Worm (Caenorhabditis elegans) whole organism, L4/young adult: ENCODE results near the gene M03F8.1.

Source experiments
- W03F9.2 ChIP-seq: fragments of 150-350 bp; optimal IDR thresholded peaks from 2 replicates; lab custom pipeline; 2014; ENCODE audit warnings: missing biosample characterization, missing genetic modification characterization
- dao-5 ChIP-seq: sonication (generic microtip); optimal IDR thresholded peaks from 2 replicates; lab custom pipeline; 2016; ENCODE audit warnings: missing genotype, missing genetic modification characterization, moderate library complexity, missing compliant biosample characterization
- him-1 ChIP-seq: sonication (generic microtip); optimal IDR thresholded peaks from 2 replicates; lab custom pipeline; 2016; ENCODE audit warnings: missing genotype, missing genetic modification reagents, missing genetic modification characterization, missing compliant biosample characterization

The M03F8.1 gene

ce11 chrV:5943167-5943566, 8.1 kb upstream of the M03F8.1 start, which contains the start of gene pst-1:
Gene pst-1 (plus strand): TSS chrV:5943467.
- TF ChIP-seq W03F9.2 (tag; lab: Kevin White, UChicago) (no peak), him-1 (no peak), dao-5 (tag; lab: Kevin White, UChicago) (no peak)

ce11 chrV:5949674-5950149, 1.5 kb upstream of the M03F8.1 start:
- TF ChIP-seq dao-5 (tag; lab: Kevin White, UChicago): no peak
- TF ChIP-seq W03F9.2 (tag; lab: Kevin White, UChicago): no peak
- TF ChIP-seq him-1: no peak

DNA sequence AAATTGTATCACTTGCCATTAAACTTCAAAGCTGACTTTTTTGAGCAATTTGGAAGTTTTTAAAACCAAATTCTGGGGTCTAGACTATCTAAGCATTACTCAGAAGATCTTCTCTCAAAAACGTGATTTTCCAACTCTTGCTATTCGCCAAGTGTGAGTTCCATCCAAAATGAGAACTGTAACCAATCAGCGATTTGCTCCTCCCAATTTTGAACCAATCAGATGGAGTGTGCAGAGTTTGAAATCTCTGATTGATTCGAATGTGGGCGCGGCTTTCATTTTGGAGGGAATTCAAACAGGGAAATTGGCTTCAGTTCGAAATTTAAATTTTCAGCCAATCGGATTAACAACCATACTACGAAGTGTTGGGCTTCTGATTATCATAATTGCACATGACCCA, 1.9 kb downstream of the M03F8.1 start:
- TF ChIP-seq dao-5 (tag; lab: Kevin White, UChicago) (no peak), him-1 (no peak), W03F9.2 (tag; lab: Kevin White, UChicago) (no peak)

DNA sequence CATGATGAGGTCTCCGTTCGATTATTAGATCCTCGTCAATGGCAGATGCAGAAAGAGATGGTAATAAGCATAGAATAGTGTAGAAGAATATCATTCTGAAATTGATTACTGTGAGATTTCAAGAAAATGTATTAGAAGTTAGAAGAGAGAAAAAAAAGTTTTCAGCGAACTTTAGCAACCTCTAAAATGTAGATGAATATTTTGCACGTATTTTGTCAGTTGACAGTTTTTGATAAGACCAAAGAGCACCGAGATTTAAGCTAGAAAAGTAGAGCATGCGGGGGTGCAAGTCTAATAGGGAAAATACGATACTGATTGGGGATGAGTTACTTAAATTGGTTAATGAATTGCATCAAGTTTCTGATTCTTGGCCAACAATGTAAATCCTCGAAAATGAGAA, 3.5 kb downstream of the M03F8.1 start, which contains the start of gene M03F8.6:
TSS of gene M03F8.6 (minus strand) at position 101 of the 400 bp plus-strand sequence.
- TF ChIP-seq dao-5 (tag; lab: Kevin White, UChicago) (no peak), W03F9.2 (tag; lab: Kevin White, UChicago) (no peak), him-1 (no peak)

- TF ChIP-seq W03F9.2 (tag; lab: Kevin White, UChicago) (no peak), dao-5 (tag; lab: Kevin White, UChicago) (no peak), him-1 (no peak)
Observed at ce11 chrV:5955627-5956026, 4.4 kb downstream of the M03F8.1 start.

DNA sequence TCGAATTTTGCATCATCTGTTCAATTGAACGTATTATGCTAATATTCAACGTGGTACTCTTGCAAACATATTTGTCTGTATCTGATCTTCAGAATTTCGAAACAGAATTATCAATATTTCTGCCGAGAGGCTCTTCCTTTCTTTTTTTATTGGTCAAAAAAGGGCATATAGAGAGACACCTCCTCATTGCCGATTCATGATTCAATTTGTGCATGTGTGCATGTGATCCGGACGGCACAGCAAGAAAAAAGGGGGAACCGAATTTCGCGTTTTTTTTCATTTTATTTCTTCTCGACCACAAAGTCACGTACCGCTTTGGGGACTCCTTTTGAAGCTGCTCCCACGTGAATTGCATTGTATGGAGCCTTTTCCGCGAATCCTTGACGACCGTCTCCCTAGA, 10.3 kb downstream of the M03F8.1 start, which contains the start of gene mcp-1:
TSS of gene mcp-1 (plus strand) at position 292 of the 400 bp plus-strand sequence.
- TF ChIP-seq him-1 (no peak), W03F9.2 (tag; lab: Kevin White, UChicago) (no peak), dao-5 (tag; lab: Kevin White, UChicago) (no peak)

DNA sequence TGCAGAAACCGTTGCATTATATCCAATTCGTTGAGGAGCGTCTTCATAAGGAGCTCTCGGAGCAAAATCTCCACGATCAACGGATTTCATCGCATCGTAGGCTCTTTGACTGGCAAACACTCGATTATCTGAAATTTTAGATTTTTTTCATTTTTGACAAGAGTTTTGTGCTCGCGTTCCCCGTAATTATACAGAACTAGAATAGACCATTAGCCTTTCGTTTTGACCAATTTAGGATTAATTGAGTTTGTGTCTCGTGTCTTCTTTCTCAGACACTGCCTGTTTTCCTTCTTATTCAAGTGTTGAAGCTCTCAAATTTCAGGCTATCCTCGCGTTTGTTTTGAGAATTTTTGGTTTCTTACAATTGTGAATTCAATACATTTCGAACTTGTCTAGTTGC, 11.9 kb downstream of the M03F8.1 start:
- TF ChIP-seq dao-5 (tag; lab: Kevin White, UChicago): no peak
- TF ChIP-seq him-1: no peak
- TF ChIP-seq W03F9.2 (tag; lab: Kevin White, UChicago): no peak

DNA sequence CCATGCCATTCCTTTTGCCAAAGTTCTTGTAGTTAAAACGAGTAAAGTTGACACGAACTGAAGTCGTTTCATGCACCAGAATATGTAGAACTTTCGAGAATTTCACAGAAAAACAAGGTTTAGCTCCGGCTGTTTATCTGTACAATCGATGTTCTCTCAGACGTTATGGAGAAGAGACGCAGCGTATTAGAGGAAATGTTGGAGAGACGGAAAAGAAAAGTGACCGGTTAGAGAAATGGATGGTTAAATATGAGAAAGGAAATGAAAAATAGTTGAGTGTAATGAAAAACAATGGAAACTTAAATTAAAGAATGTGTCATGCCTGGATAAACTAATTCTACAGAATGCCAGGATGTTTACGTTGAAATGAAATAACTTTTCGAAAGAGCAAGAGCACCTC, 12.5 kb downstream of the M03F8.1 start, which contains the start of gene pcm-1:
TSS of gene pcm-1 (minus strand) at position 187 of the 400 bp plus-strand sequence.
- no peak for TF ChIP-seq dao-5 (tag; lab: Kevin White, UChicago)
- TF ChIP-seq W03F9.2 (tag; lab: Kevin White, UChicago): no peak
- no peak for TF ChIP-seq him-1

DNA sequence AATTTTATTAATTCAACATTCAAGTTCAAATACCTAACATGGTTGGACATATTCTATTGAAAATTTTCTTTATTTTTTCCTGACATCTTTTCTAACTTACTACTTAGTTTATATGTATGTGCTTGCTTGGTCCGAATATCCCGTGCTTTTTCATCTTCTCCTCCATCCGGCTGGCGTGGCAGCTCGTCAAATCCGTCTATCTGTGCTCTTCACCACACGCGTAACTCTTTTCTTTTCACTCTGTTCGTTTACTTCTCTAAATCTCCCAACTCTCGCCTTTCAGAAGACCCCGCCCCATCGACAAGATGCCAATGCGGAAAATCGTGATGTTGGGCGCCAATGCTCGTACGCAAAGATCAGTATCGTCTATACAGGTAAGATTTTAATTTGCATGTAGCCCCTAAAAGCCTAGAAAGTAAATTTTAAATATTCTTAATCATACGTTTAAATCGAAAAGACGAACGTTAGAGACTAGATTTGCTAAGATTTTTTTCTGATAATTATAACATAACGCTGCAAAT, 13.5 kb downstream of the M03F8.1 start:
- TF ChIP-seq him-1 (no peak), dao-5 (tag; lab: Kevin White, UChicago) (no peak), W03F9.2 (tag; lab: Kevin White, UChicago) (no peak)

DNA sequence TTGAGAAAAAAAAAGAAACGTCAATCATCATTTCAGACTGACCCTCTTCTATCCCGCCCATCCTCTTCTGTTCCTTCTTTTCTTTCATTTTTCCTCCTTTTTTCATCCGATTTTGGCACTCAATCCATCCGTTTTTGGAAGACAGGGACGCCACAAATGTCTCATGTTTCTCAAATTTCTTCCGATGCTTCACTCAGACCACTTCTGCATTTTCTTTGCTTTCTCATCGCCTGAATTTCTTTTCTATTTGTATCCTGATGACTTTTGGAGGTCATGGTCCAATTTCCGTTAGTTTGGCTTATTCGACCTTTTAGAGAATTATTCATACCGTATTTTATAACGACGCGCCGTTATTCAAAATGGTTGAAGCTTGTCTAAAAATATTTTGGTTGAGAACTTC, 21.3 kb downstream of the M03F8.1 start:
- TF ChIP-seq W03F9.2 (tag; lab: Kevin White, UChicago): no peak
- TF ChIP-seq dao-5 (tag; lab: Kevin White, UChicago): no peak
- no peak for TF ChIP-seq him-1

DNA sequence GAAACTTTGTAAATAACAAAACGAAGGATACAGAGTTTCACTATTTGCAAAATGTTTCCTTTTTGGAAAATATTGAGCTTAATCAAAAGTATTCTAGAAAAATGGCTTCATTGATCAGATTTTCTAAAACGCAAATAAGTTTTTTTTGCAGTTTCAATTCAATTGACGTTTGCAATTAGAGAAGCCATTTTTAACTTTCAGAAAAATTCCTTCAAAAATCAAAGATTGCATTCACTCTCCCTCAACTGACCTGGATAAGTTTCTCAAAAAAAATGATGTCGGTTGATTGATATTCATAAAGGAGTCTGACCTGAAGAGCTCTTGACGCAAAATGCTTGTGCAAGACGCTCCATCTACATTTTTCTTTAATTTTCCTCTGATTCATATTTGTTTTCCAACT, 22.5 kb downstream of the M03F8.1 start:
- TF ChIP-seq dao-5 (tag; lab: Kevin White, UChicago) (no peak), him-1 (no peak), W03F9.2 (tag; lab: Kevin White, UChicago) (no peak)

DNA sequence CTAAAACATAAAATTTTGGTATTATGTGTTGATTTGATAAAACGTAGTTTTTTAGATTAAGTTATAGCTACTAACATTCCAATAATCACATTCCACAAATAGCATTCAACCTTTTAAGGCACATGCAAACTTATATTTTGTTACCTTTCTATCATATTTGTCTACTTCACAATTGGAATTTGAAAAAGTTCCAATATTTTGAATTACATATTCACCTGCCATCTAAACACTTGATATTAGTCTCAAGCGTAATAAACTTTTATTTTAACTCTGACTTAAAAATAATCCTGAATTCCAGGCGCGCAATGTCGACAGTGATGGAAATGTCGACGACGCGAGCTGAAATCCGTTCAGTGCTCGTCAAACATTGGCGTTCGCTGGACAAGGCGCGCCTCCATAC, 24.5 kb downstream of the M03F8.1 start, which contains the start of gene acy-2:
TSS of gene acy-2 (plus strand) at position 301 of the 400 bp plus-strand sequence.
- TF ChIP-seq dao-5 (tag; lab: Kevin White, UChicago) (no peak), him-1 (no peak), W03F9.2 (tag; lab: Kevin White, UChicago) (no peak)

ce11 chrV:5982722-5983121, 31.5 kb downstream of the M03F8.1 start:
- TF ChIP-seq W03F9.2 (tag; lab: Kevin White, UChicago) (no peak), dao-5 (tag; lab: Kevin White, UChicago) (no peak), him-1 (no peak)

ce11 chrV:5983380-5983779, 32.1 kb downstream of the M03F8.1 start, which contains the start of gene dhs-16:
Gene dhs-16 (plus strand): TSS chrV:5983745.
- no peak for TF ChIP-seq W03F9.2 (tag; lab: Kevin White, UChicago)
- TF ChIP-seq him-1: no peak
- TF ChIP-seq dao-5 (tag; lab: Kevin White, UChicago): no peak

- TF ChIP-seq dao-5 (tag; lab: Kevin White, UChicago): no peak
- no peak for TF ChIP-seq W03F9.2 (tag; lab: Kevin White, UChicago)
- TF ChIP-seq him-1: no peak
Observed at ce11 chrV:5984244-5984643, 33.0 kb downstream of the M03F8.1 start.
